2 worm cellular contexts compared by ENCODE assay signal in the genomic region with DNA sequence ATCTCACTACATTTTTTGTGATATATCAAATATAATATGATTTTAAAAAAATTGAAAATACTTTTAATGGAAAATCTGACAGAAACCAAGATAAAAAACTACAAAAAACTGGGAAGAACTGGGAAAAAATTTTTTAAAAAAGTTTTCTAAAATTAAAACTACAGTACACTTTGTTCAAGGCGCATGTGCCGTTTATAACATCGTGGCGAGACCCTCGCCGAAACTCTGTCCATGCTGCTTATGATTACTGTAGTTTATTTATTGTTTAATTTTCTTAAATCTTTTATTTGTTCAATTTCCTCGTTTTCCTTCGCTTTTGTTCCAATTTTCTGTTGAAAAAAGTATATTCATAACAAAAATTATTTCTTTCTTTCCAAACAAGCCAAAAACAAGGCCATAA.
TF ChIP-seq lines count a peak whose summit lies in the region.

A gene (plus strand): TSS at position 305 of the 400 bp plus-strand sequence.

TF ChIP-seq in whole organism, L4 larva, 104 proteins besides CTCF, POLR2A, EP300 and RAD21:
- TF ChIP-seq unc-130 (GFP tag; optimal IDR thresholded peaks at IDR 0.05; lab: Kevin White, UChicago) (peak; percentile 26), mes-2 (tag; optimal IDR thresholded peaks at IDR 0.05; lab: Kevin White, UChicago; ENCODE audit: poor library complexity, severe bottlenecking) (peak; percentile 28), lin-38 (GFP tag; IDR thresholded peaks at IDR 0.05; lab: Robert Waterston, UW) (peak; percentile 46), tra-1 (GFP tag; IDR thresholded peaks at IDR 0.05; lab: Robert Waterston, UW) (no peak), duxl-1 (tag; optimal IDR thresholded peaks at IDR 0.05; lab: Kevin White, UChicago; ENCODE audit: poor library complexity) (no peak), F49E8.2 (tag; optimal IDR thresholded peaks at IDR 0.05; lab: Kevin White, UChicago; ENCODE audit: borderline replicate concordance) (peak; percentile 7), lsy-2 (tag; optimal IDR thresholded peaks at IDR 0.05; lab: Kevin White, UChicago) (peak in 1 of 2 experiments; percentile 52)

TF ChIP-seq in whole organism, young adult, 124 proteins besides CTCF, POLR2A, EP300 and RAD21:
- no peak for TF ChIP-seq cebp-2 (GFP tag; IDR thresholded peaks at IDR 0.05; lab: Robert Waterston, UW)
- no peak for TF ChIP-seq let-526 (GFP tag; IDR thresholded peaks at IDR 0.05; lab: Robert Waterston, UW)
- peak; percentile 65 for TF ChIP-seq athp-1 (tag; optimal IDR thresholded peaks at IDR 0.05; lab: Kevin White, UChicago)
- no peak for TF ChIP-seq ztf-26 (tag; optimal IDR thresholded peaks at IDR 0.05; lab: Kevin White, UChicago)
- no peak for TF ChIP-seq somi-1 (GFP tag; optimal IDR thresholded peaks at IDR 0.05; lab: Kevin White, UChicago)
- no peak for TF ChIP-seq pha-4 (tag; optimal IDR thresholded peaks at IDR 0.05; lab: Kevin White, UChicago)
- no peak for TF ChIP-seq madf-10 (tag; optimal IDR thresholded peaks at IDR 0.05; lab: Kevin White, UChicago)
- peak; percentile 97 for TF ChIP-seq madf-6 (GFP tag; IDR thresholded peaks at IDR 0.05; lab: Robert Waterston, UW)
- no peak for TF ChIP-seq attf-3 (GFP tag; conservative IDR thresholded peaks at IDR 0.05; lab: Robert Waterston, UW)
- peak; percentile 42 for TF ChIP-seq snpc-3.4 (tag; optimal IDR thresholded peaks at IDR 0.05; lab: Kevin White, UChicago)
- no peak for TF ChIP-seq lin-35 (GFP tag; optimal IDR thresholded peaks at IDR 0.05; lab: Kevin White, UChicago)
- peak; percentile 11 for TF ChIP-seq F49E8.2 (tag; optimal IDR thresholded peaks at IDR 0.05; lab: Kevin White, UChicago; ENCODE audit: insufficient read depth)
- peak; percentile 84 for TF ChIP-seq xnd-1 (tag; optimal IDR thresholded peaks at IDR 0.05; lab: Kevin White, UChicago)
- peak; percentile 65 for TF ChIP-seq snpc-1.3 (tag; optimal IDR thresholded peaks at IDR 0.05; lab: Kevin White, UChicago; ENCODE audit: insufficient read depth)
- TF ChIP-seq egrh-3 (GFP tag; IDR thresholded peaks at IDR 0.05; lab: Robert Waterston, UW) = no peak
- TF ChIP-seq rec-8 (tag; optimal IDR thresholded peaks at IDR 0.05; lab: Kevin White, UChicago) = no peak
- TF ChIP-seq madf-8 (GFP tag; conservative IDR thresholded peaks at IDR 0.05; lab: Robert Waterston, UW) = peak; percentile 81
- TF ChIP-seq let-607 (tag; optimal IDR thresholded peaks at IDR 0.05; lab: Kevin White, UChicago) = no peak
- peak; percentile 95 for TF ChIP-seq F33H1.4 (GFP tag; IDR thresholded peaks at IDR 0.05; lab: Robert Waterston, UW)
- TF ChIP-seq zim-3 (tag; optimal IDR thresholded peaks at IDR 0.05; lab: Kevin White, UChicago) = no peak
- TF ChIP-seq mcd-1 (GFP tag; IDR thresholded peaks at IDR 0.05; lab: Robert Waterston, UW) = peak; percentile 33; the same call in 1 of the 2 replicates
- TF ChIP-seq efl-1 (GFP tag; optimal IDR thresholded peaks at IDR 0.05; lab: Kevin White, UChicago) = peak; percentile 29
- TF ChIP-seq ceh-27 (GFP tag; optimal IDR thresholded peaks at IDR 0.05; lab: Kevin White, UChicago) = no peak
- no peak for TF ChIP-seq lag-1 (GFP tag; IDR thresholded peaks at IDR 0.05; lab: Robert Waterston, UW)
- peak; percentile 86 for TF ChIP-seq D2030.7 (GFP tag; IDR thresholded peaks at IDR 0.05; lab: Robert Waterston, UW)
- no peak for TF ChIP-seq akir-1 (GFP tag; optimal IDR thresholded peaks at IDR 0.05; lab: Kevin White, UChicago)
- TF ChIP-seq ceh-58 (GFP tag; IDR thresholded peaks at IDR 0.05; lab: Robert Waterston, UW) = no peak
- 0 out of 2 replicates have a peak, but pooled peaks have one; percentile 55 for TF ChIP-seq hsf-1 (GFP tag; IDR thresholded peaks at IDR 0.05; lab: Robert Waterston, UW)
- TF ChIP-seq ama-1 (optimal IDR thresholded peaks at IDR 0.05; lab: Kevin White, UChicago) = no peak
- TF ChIP-seq ama-1 (GFP tag; optimal IDR thresholded peaks at IDR 0.05; lab: Kevin White, UChicago) = no peak
- TF ChIP-seq ztf-18 (tag; optimal IDR thresholded peaks at IDR 0.05; lab: Kevin White, UChicago) = no peak
- no peak for TF ChIP-seq pbrm-1 (GFP tag; IDR thresholded peaks at IDR 0.05; lab: Robert Waterston, UW)
- TF ChIP-seq lin-54 (GFP tag; optimal IDR thresholded peaks at IDR 0.05; lab: Kevin White, UChicago) = peak; percentile 65
- TF ChIP-seq ccch-3 (GFP tag; optimal IDR thresholded peaks at IDR 0.05; lab: Kevin White, UChicago) = no peak
- peak; percentile 53 for TF ChIP-seq unc-130 (GFP tag; optimal IDR thresholded peaks at IDR 0.05; lab: Kevin White, UChicago)
- TF ChIP-seq ceh-91 (GFP tag; IDR thresholded peaks at IDR 0.05; lab: Robert Waterston, UW) = peak; percentile 66
- TF ChIP-seq lsy-27 (tag; optimal IDR thresholded peaks at IDR 0.05; lab: Kevin White, UChicago; ENCODE audit: borderline replicate concordance, insufficient read depth) = no peak
- peak; percentile 98 for TF ChIP-seq lsl-1 (GFP tag; optimal IDR thresholded peaks at IDR 0.05; lab: Kevin White, UChicago)
